Fruit fly (Drosophila melanogaster) whole organism, prepupa: ENCODE results near the gene Cse1.

Source experiments
- CG10631 ChIP-seq: fragments of 200-800 bp; sonication (Bioruptor generic); optimal IDR thresholded peaks from 2 replicates; lab custom pipeline; 2016; ENCODE audit warnings: missing biosample characterization, missing genetic modification characterization
- CG10669 ChIP-seq: fragments of 200-800 bp; sonication (Bioruptor generic); optimal IDR thresholded peaks from 3 replicates; lab custom pipeline; 2018; ENCODE audit warnings: missing biosample characterization, mild to moderate bottlenecking, missing genetic modification characterization, moderate library complexity
- CG11762 ChIP-seq: fragments of 200-800 bp; sonication (Bioruptor generic); optimal IDR thresholded peaks from 3 replicates; lab custom pipeline; 2016; ENCODE audit warnings: missing biosample characterization, missing genetic modification characterization; ENCODE audit not compliant: insufficient read depth
- CG15336 ChIP-seq: fragments of 200-800 bp; sonication (Bioruptor generic); IDR thresholded peaks from 2 replicates; pipeline ENCODE4 v1.3.6; 2022; ENCODE audit warnings: missing biosample characterization, missing genetic modification characterization
- CG1621 ChIP-seq: fragments of 200-800 bp; sonication (Bioruptor generic); optimal IDR thresholded peaks from 3 replicates; lab custom pipeline; 2018; ENCODE audit warnings: missing biosample characterization, mild to moderate bottlenecking, missing genetic modification characterization
- CG16779 ChIP-seq: fragments of 200-800 bp; sonication (Bioruptor generic); optimal IDR thresholded peaks from 3 replicates; lab custom pipeline; 2017; ENCODE audit warnings: missing biosample characterization, mild to moderate bottlenecking, missing genetic modification characterization
- CG3032 ChIP-seq: fragments of 200-800 bp; optimal IDR thresholded peaks from 2 replicates; lab custom pipeline; 2019; ENCODE audit warnings: missing biosample characterization, mild to moderate bottlenecking, missing genetic modification characterization, moderate library complexity
- CG31627 ChIP-seq: fragments of 200-800 bp; sonication (Bioruptor generic); optimal IDR thresholded peaks from 3 replicates; lab custom pipeline; 2016; ENCODE audit warnings: missing biosample characterization, missing genetic modification characterization
- CG32006 ChIP-seq: fragments of 200-800 bp; sonication (Bioruptor generic); optimal IDR thresholded peaks from 3 replicates; lab custom pipeline; 2017; ENCODE audit warnings: missing biosample characterization, mild to moderate bottlenecking, missing genetic modification characterization
- CG34406 ChIP-seq: fragments of 200-800 bp; sonication (Bioruptor generic); optimal IDR thresholded peaks from 3 replicates; lab custom pipeline; 2016; ENCODE audit warnings: missing biosample characterization, missing genetic modification characterization
- CG4318 ChIP-seq: fragments of 200-800 bp; sonication (Bioruptor generic); optimal IDR thresholded peaks from 3 replicates; lab custom pipeline; 2017; ENCODE audit warnings: missing biosample characterization, mild to moderate bottlenecking, missing genetic modification characterization
- CG6276 ChIP-seq: fragments of 200-800 bp; sonication (Bioruptor generic); optimal IDR thresholded peaks from 2 replicates; lab custom pipeline; 2017; ENCODE audit warnings: missing biosample characterization, mild to moderate bottlenecking, missing genetic modification characterization
- CG6792 ChIP-seq: fragments of 200-800 bp; sonication (Bioruptor generic); optimal IDR thresholded peaks from 3 replicates; lab custom pipeline; 2016; ENCODE audit warnings: missing biosample characterization, missing genetic modification characterization
- CG6808 ChIP-seq: fragments of 200-800 bp; sonication (Bioruptor generic); optimal IDR thresholded peaks from 3 replicates; lab custom pipeline; 2017; ENCODE audit warnings: missing biosample characterization, missing genetic modification characterization, mild to moderate bottlenecking, moderate library complexity, missing genetic modification reagents
- CG9139 ChIP-seq: fragments of 200-800 bp; sonication (Bioruptor generic); optimal IDR thresholded peaks from 3 replicates; lab custom pipeline; 2017; ENCODE audit warnings: missing biosample characterization, mild to moderate bottlenecking, missing genetic modification characterization
- Eip75B ChIP-seq: fragments of 200-800 bp; sonication (Bioruptor generic); optimal IDR thresholded peaks from 3 replicates; lab custom pipeline; 2016; ENCODE audit warnings: missing biosample characterization, missing genetic modification characterization
- Eip78C ChIP-seq: fragments of 200-800 bp; sonication (Bioruptor generic); peaks from one replicate; lab custom pipeline; 2016; ENCODE audit warnings: missing biosample characterization, missing genetic modification characterization
- Eip93F ChIP-seq: fragments of 200-800 bp; sonication (Bioruptor generic); optimal IDR thresholded peaks from 2 replicates; lab custom pipeline; 2016; ENCODE audit warnings: missing biosample characterization, mild to moderate bottlenecking, missing genetic modification characterization
- Ets96B ChIP-seq: fragments of 200-800 bp; optimal IDR thresholded peaks from 2 replicates; lab custom pipeline; 2019; ENCODE audit warnings: missing biosample characterization, mild to moderate bottlenecking, missing genetic modification characterization, moderate library complexity
- Hr38 ChIP-seq: sonication (Bioruptor generic); optimal IDR thresholded peaks from 2 replicates; lab custom pipeline; 2016; ENCODE audit warnings: missing biosample characterization, missing genetic modification characterization
- Hr39 ChIP-seq: fragments of 200-800 bp; sonication (Bioruptor generic); optimal IDR thresholded peaks from 2 replicates; lab custom pipeline; 2016; ENCODE audit warnings: missing biosample characterization, missing genetic modification characterization
- Hr4 ChIP-seq: fragments of 200-800 bp; sonication (Bioruptor generic); optimal IDR thresholded peaks from 3 replicates; lab custom pipeline; 2016; ENCODE audit warnings: missing biosample characterization, missing genetic modification characterization
- Met ChIP-seq: fragments of 200-800 bp; sonication (Bioruptor generic); optimal IDR thresholded peaks from 3 replicates; lab custom pipeline; 2016; ENCODE audit warnings: missing biosample characterization, missing genetic modification characterization
- OdsH ChIP-seq: fragments of 200-800 bp; sonication (Bioruptor generic); optimal IDR thresholded peaks from 3 replicates; lab custom pipeline; 2016; ENCODE audit warnings: missing biosample characterization, missing genetic modification characterization
- Smox ChIP-seq: fragments of 200-800 bp; sonication (Bioruptor generic); optimal IDR thresholded peaks from 3 replicates; lab custom pipeline; 2016; ENCODE audit warnings: missing biosample characterization, missing genetic modification characterization
- Sox15 ChIP-seq: fragments of 200-800 bp; sonication (Bioruptor generic); optimal IDR thresholded peaks from 3 replicates; lab custom pipeline; 2016; ENCODE audit warnings: missing biosample characterization, missing genetic modification characterization
- eg ChIP-seq: fragments of 200-800 bp; sonication (Bioruptor generic); IDR thresholded peaks from 3 replicates; pipeline ENCODE4 v1.3.6; 2022; ENCODE audit warnings: missing biosample characterization, missing genetic modification characterization
- fd59A ChIP-seq: fragments of 200-800 bp; sonication (Bioruptor generic); optimal IDR thresholded peaks from 2 replicates; lab custom pipeline; 2017; ENCODE audit warnings: missing biosample characterization, mild to moderate bottlenecking, missing genetic modification characterization, missing genetic modification reagents
- lz ChIP-seq: fragments of 200-800 bp; sonication (Bioruptor generic); optimal IDR thresholded peaks from 3 replicates; lab custom pipeline; 2016; ENCODE audit warnings: missing biosample characterization, missing genetic modification characterization
- salr ChIP-seq, 2 experiments: fragments of 200-800 bp; sonication (Bioruptor generic); optimal IDR thresholded peaks; 3 replicates each; lab custom pipeline; 2016 to 2018; ENCODE audit warnings: missing biosample characterization in 2 of 2, missing genetic modification characterization in 2 of 2, mild to moderate bottlenecking in 1 of 2
- svp ChIP-seq: fragments of 200-800 bp; sonication (Bioruptor generic); peaks from one replicate; lab custom pipeline; 2016; ENCODE audit warnings: missing biosample characterization, missing genetic modification characterization
- topi ChIP-seq: fragments of 200-800 bp; sonication (Bioruptor generic); optimal IDR thresholded peaks from 3 replicates; lab custom pipeline; 2016; ENCODE audit warnings: missing biosample characterization, missing genetic modification characterization
- vri ChIP-seq: fragments of 200-800 bp; sonication (Bioruptor generic); optimal IDR thresholded peaks from 3 replicates; lab custom pipeline; 2016; ENCODE audit warnings: missing biosample characterization, mild to moderate bottlenecking, missing genetic modification characterization

Cse1 gene

dm6 chr2L:16834402-16834801 lies 9.4 kb upstream of the Cse1 start, which contains the start of gene CG13282:
Gene CG13282, minus strand, starts transcription at chr2L:16834502.
- TF ChIP-seq CG11762 (GFP tag; lab: Kevin White, UChicago), result no peak
- no peak for TF ChIP-seq Met
- no peak for TF ChIP-seq Hr4
- TF ChIP-seq Sox15 (GFP tag; lab: Kevin White, UChicago), result no peak
- no peak for TF ChIP-seq CG16779 (tag; lab: Kevin White, UChicago)
- TF ChIP-seq Eip75B (GFP tag; lab: Kevin White, UChicago), result no peak
- no peak for TF ChIP-seq CG6276 (GFP tag; lab: Kevin White, UChicago)
- no peak for TF ChIP-seq eg (GFP tag; lab: Robert Waterston, UW)
- no peak for TF ChIP-seq CG10631 (GFP tag; lab: Kevin White, UChicago)
- no peak for TF ChIP-seq CG6792 (GFP tag; lab: Kevin White, UChicago)
- no peak for TF ChIP-seq svp (GFP tag; lab: Kevin White, UChicago)
- TF ChIP-seq CG4318, result no peak
- TF ChIP-seq Hr38 (GFP tag; lab: Kevin White, UChicago), result no peak
- TF ChIP-seq CG15336, result no peak
- TF ChIP-seq CG3032 (tag; lab: Kevin White, UChicago), result no peak
- no peak for TF ChIP-seq topi (GFP tag; lab: Kevin White, UChicago)

- TF ChIP-seq Smox (GFP tag; lab: Kevin White, UChicago) (no peak), Eip93F (GFP tag; lab: Kevin White, UChicago) (no peak), OdsH (no peak)
Measured at dm6 chr2L:16826872-16827506, 2.0 kb upstream of the Cse1 start, which contains the start of gene AspRS-m. Gene AspRS-m, plus strand, starts transcription at chr2L:16827078.

- TF ChIP-seq CG6808 (GFP tag; lab: Kevin White, UChicago), result no peak
- TF ChIP-seq Smox (GFP tag; lab: Kevin White, UChicago), result no peak
- TF ChIP-seq CG10669 (GFP tag; lab: Kevin White, UChicago), result no peak
- no peak for TF ChIP-seq CG34406
- no peak for TF ChIP-seq CG9139 (GFP tag; lab: Kevin White, UChicago)
- TF ChIP-seq CG4318, result no peak
- TF ChIP-seq CG6276 (GFP tag; lab: Kevin White, UChicago), result no peak
- TF ChIP-seq salr (GFP tag; optimal IDR thresholded peaks at IDR 0.05; lab: Kevin White, UChicago), result no peak
Measured at dm6 chr2L:16820993-16821392, 4.0 kb downstream of the Cse1 start, which contains the start of gene CG13280. Gene CG13280, minus strand, starts transcription at chr2L:16821093.

- no peak for TF ChIP-seq topi (GFP tag; lab: Kevin White, UChicago)
- TF ChIP-seq Ets96B (tag; lab: Kevin White, UChicago), result no peak
- no peak for TF ChIP-seq CG1621 (tag; lab: Kevin White, UChicago)
- TF ChIP-seq svp (GFP tag; lab: Kevin White, UChicago), result peak; percentile 66
- TF ChIP-seq Eip78C (GFP tag; lab: Kevin White, UChicago), result peak; percentile 44
- no peak for TF ChIP-seq CG31627
- TF ChIP-seq Hr39 (GFP tag; lab: Kevin White, UChicago), result no peak
- TF ChIP-seq CG9139 (GFP tag; lab: Kevin White, UChicago), result no peak
- peak; percentile 82 for TF ChIP-seq vri (GFP tag; lab: Kevin White, UChicago)
- TF ChIP-seq fd59A, result no peak
- no peak for TF ChIP-seq lz (GFP tag; lab: Kevin White, UChicago)
- no peak for TF ChIP-seq CG34406
- TF ChIP-seq CG10631 (GFP tag; lab: Kevin White, UChicago), result no peak
- no peak for TF ChIP-seq OdsH
- no peak for TF ChIP-seq CG32006 (GFP tag; lab: Kevin White, UChicago)
- no peak for TF ChIP-seq CG4318
Measured at dm6 chr2L:16819714-16820113, 5.3 kb downstream of the Cse1 start.
